Fruit fly (Drosophila melanogaster) whole organism, embryonic: ENCODE measurements around the gene snky.
A peak's percentile ranks its signal among the peaks of the same experiment; 100 is the strongest.

Experiments used
- Bgb ChIP-seq: fragments of 200-800 bp; sonication (Bioruptor generic); IDR thresholded peaks from 2 replicates; pipeline ENCODE4 v1.3.6; 2022; ENCODE audit warnings: missing biosample characterization, missing genetic modification characterization; ENCODE audit not compliant: partially characterized antibody
- Blimp-1 ChIP-seq: fragments of 200-800 bp; sonication (Bioruptor generic); optimal IDR thresholded peaks from 3 replicates; lab custom pipeline; 2018; ENCODE audit warnings: missing biosample characterization, missing genetic modification characterization, mild to moderate bottlenecking, moderate library complexity, missing genetic modification reagents
- CG1024 ChIP-seq: fragments of 200-800 bp; sonication (Bioruptor generic); IDR thresholded peaks from 2 replicates; pipeline ENCODE4 v1.3.6; 2022; ENCODE audit warnings: missing biosample characterization, missing genetic modification characterization
- CG10979 ChIP-seq: fragments of 200-800 bp; sonication (Bioruptor generic); optimal IDR thresholded peaks from 2 replicates; lab custom pipeline; 2018; ENCODE audit warnings: missing biosample characterization, mild to moderate bottlenecking, missing genetic modification characterization, moderate library complexity
- CG11456 ChIP-seq: fragments of 200-800 bp; sonication (Bioruptor generic); IDR thresholded peaks from 3 replicates; pipeline ENCODE4 v1.3.6; 2022; ENCODE audit warnings: missing biosample characterization, missing genetic modification characterization
- CG11723 ChIP-seq: fragments of 200-800 bp; sonication (Bioruptor generic); optimal IDR thresholded peaks from 2 replicates; lab custom pipeline; 2017; ENCODE audit warnings: missing biosample characterization, mild to moderate bottlenecking, missing genetic modification characterization
- CG15011 ChIP-seq: fragments of 200-800 bp; sonication (Bioruptor generic); optimal IDR thresholded peaks from 3 replicates; lab custom pipeline; 2018; ENCODE audit warnings: missing biosample characterization, mild to moderate bottlenecking, missing genetic modification characterization
- CG16813 ChIP-seq: fragments of 200-800 bp; sonication (Bioruptor generic); IDR thresholded peaks from 3 replicates; pipeline ENCODE4 v1.3.6; 2022; ENCODE audit warnings: missing biosample characterization, missing genetic modification characterization; ENCODE audit not compliant: partially characterized antibody
- CG17361 ChIP-seq: fragments of 200-800 bp; sonication (Bioruptor generic); IDR thresholded peaks from 3 replicates; pipeline ENCODE4 v1.3.6; 2022; ENCODE audit warnings: missing biosample characterization, missing genetic modification characterization
- CG17829 ChIP-seq: fragments of 200-800 bp; optimal IDR thresholded peaks from 2 replicates; lab custom pipeline; 2019; ENCODE audit warnings: missing biosample characterization, mild to moderate bottlenecking, missing genetic modification characterization, moderate library complexity
- CG18599 ChIP-seq: fragments of 200-800 bp; sonication (Bioruptor generic); optimal IDR thresholded peaks from 3 replicates; lab custom pipeline; 2017; ENCODE audit warnings: missing biosample characterization, missing genetic modification characterization, mild to moderate bottlenecking, moderate library complexity, missing genetic modification reagents
- CG2129 ChIP-seq: fragments of 200-800 bp; sonication (Bioruptor generic); IDR thresholded peaks from 2 replicates; pipeline ENCODE4 v1.3.6; 2022; ENCODE audit warnings: missing biosample characterization, missing genetic modification characterization; ENCODE audit not compliant: partially characterized antibody
- CG2202 ChIP-seq: fragments of 200-800 bp; sonication (Bioruptor generic); optimal IDR thresholded peaks from 2 replicates; lab custom pipeline; 2018; ENCODE audit warnings: missing biosample characterization, mild to moderate bottlenecking, missing genetic modification characterization
- CG3407 ChIP-seq: fragments of 200-800 bp; sonication (Bioruptor generic); optimal IDR thresholded peaks from 2 replicates; lab custom pipeline; 2018; ENCODE audit warnings: missing biosample characterization, mild to moderate bottlenecking, missing genetic modification characterization
- CG4404 ChIP-seq: fragments of 200-800 bp; sonication (Bioruptor generic); IDR thresholded peaks from 2 replicates; pipeline ENCODE4 v1.3.6; 2022; ENCODE audit warnings: missing biosample characterization, missing genetic modification characterization
- CG5245 ChIP-seq: fragments of 200-800 bp; sonication (Bioruptor generic); optimal IDR thresholded peaks from 3 replicates; lab custom pipeline; 2016; ENCODE audit warnings: missing biosample characterization, missing genetic modification characterization
- CG6765 ChIP-seq: fragments of 200-800 bp; sonication (Bioruptor generic); optimal IDR thresholded peaks from 3 replicates; lab custom pipeline; 2017; ENCODE audit warnings: missing biosample characterization, mild to moderate bottlenecking, missing genetic modification characterization
- CG6791 ChIP-seq: fragments of 200-800 bp; sonication (Bioruptor generic); IDR thresholded peaks from 3 replicates; pipeline ENCODE4 v1.3.6; 2022; ENCODE audit warnings: missing biosample characterization, missing genetic modification characterization; ENCODE audit not compliant: partially characterized antibody
- CG7745 ChIP-seq: fragments of 200-800 bp; sonication (Bioruptor generic); optimal IDR thresholded peaks from 2 replicates; lab custom pipeline; 2018; ENCODE audit warnings: missing biosample characterization, mild to moderate bottlenecking, missing genetic modification characterization, moderate library complexity
- CG7839 ChIP-seq: fragments of 200-800 bp; sonication (Bioruptor generic); optimal IDR thresholded peaks from 3 replicates; lab custom pipeline; 2018; ENCODE audit warnings: missing biosample characterization, mild to moderate bottlenecking, missing genetic modification characterization, moderate library complexity
- CG9609 ChIP-seq: fragments of 200-800 bp; sonication (Bioruptor generic); optimal IDR thresholded peaks from 3 replicates; lab custom pipeline; 2016; ENCODE audit warnings: missing biosample characterization, missing genetic modification characterization
- CHES-1-like ChIP-seq: fragments of 200-800 bp; sonication (Bioruptor generic); optimal IDR thresholded peaks from 2 replicates; lab custom pipeline; 2016; ENCODE audit warnings: missing biosample characterization, missing genetic modification characterization
- CkIIα-i1 ChIP-seq: fragments of 200-800 bp; sonication (Bioruptor generic); IDR thresholded peaks from 2 replicates; pipeline ENCODE4 v1.3.6; 2022; ENCODE audit warnings: missing biosample characterization, missing genetic modification characterization
- D19A ChIP-seq: fragments of 200-800 bp; optimal IDR thresholded peaks from 3 replicates; lab custom pipeline; 2019; ENCODE audit warnings: missing biosample characterization, mild to moderate bottlenecking, missing genetic modification characterization, moderate library complexity
- Dip2 ChIP-seq: fragments of 200-800 bp; sonication (Bioruptor generic); IDR thresholded peaks from 2 replicates; pipeline ENCODE4 v1.3.6; 2022; ENCODE audit warnings: missing biosample characterization, missing genetic modification characterization
- Fer1 ChIP-seq: fragments of 200-800 bp; sonication (Bioruptor generic); optimal IDR thresholded peaks from 2 replicates; lab custom pipeline; 2017; ENCODE audit warnings: missing biosample characterization, mild to moderate bottlenecking, missing genetic modification characterization
- Lim3 ChIP-seq: fragments of 200-800 bp; sonication (Bioruptor generic); IDR thresholded peaks from 2 replicates; pipeline ENCODE4 v1.3.6; 2022; ENCODE audit warnings: missing biosample characterization, missing genetic modification characterization
- Nf-YC ChIP-seq: fragments of 200-800 bp; optimal IDR thresholded peaks from 3 replicates; lab custom pipeline; 2019; ENCODE audit warnings: missing biosample characterization, mild to moderate bottlenecking, missing genetic modification characterization, moderate library complexity
- Oli ChIP-seq: fragments of 200-800 bp; sonication (Bioruptor generic); optimal IDR thresholded peaks from 2 replicates; lab custom pipeline; 2018; ENCODE audit warnings: missing biosample characterization, mild to moderate bottlenecking, missing genetic modification characterization, moderate library complexity
- Rx ChIP-seq: fragments of 200-800 bp; sonication (Bioruptor generic); IDR thresholded peaks from 2 replicates; pipeline ENCODE4 v1.3.6; 2022; ENCODE audit warnings: missing biosample characterization, missing genetic modification characterization
- Scr ChIP-seq: fragments of 200-800 bp; sonication (Bioruptor generic); IDR thresholded peaks from 2 replicates; pipeline ENCODE4 v1.3.6; 2022; ENCODE audit warnings: missing biosample characterization, missing genetic modification characterization; ENCODE audit not compliant: partially characterized antibody
- ab ChIP-seq: fragments of 200-800 bp; sonication (Bioruptor generic); optimal IDR thresholded peaks from 2 replicates; lab custom pipeline; 2016; ENCODE audit warnings: missing biosample characterization, missing genetic modification characterization
- abd-A ChIP-seq: fragments of 200-800 bp; sonication (Bioruptor generic); optimal IDR thresholded peaks from 3 replicates; lab custom pipeline; 2019; ENCODE audit warnings: missing biosample characterization, mild to moderate bottlenecking, missing genetic modification characterization, moderate library complexity
- cas ChIP-seq: fragments of 200-800 bp; sonication (Bioruptor generic); IDR thresholded peaks from 2 replicates; pipeline ENCODE4 v1.3.6; 2022; ENCODE audit warnings: missing biosample characterization, missing genetic modification characterization
- croc ChIP-seq: fragments of 200-800 bp; sonication (Bioruptor generic); conservative IDR thresholded peaks from 3 replicates; pipeline ENCODE4 v1.3.6; 2022; ENCODE audit warnings: missing biosample characterization, missing genetic modification characterization
- danr ChIP-seq: fragments of 200-800 bp; sonication (Bioruptor generic); IDR thresholded peaks from 2 replicates; pipeline ENCODE4 v1.3.6; 2022; ENCODE audit warnings: missing biosample characterization, missing genetic modification characterization
- dmrt11E ChIP-seq: fragments of 200-800 bp; sonication (Bioruptor generic); optimal IDR thresholded peaks from 3 replicates; lab custom pipeline; 2018; ENCODE audit warnings: missing biosample characterization, mild to moderate bottlenecking, missing genetic modification characterization, moderate library complexity
- fru ChIP-seq: fragments of >200 bp; optimal IDR thresholded peaks from 2 replicates; lab custom pipeline; 2017
- fu2 ChIP-seq: fragments of 200-800 bp; sonication (Bioruptor generic); optimal IDR thresholded peaks from 2 replicates; lab custom pipeline; 2016; ENCODE audit warnings: missing biosample characterization, missing genetic modification characterization
- gce ChIP-seq: fragments of 200-800 bp; sonication (Bioruptor generic); IDR thresholded peaks from 3 replicates; pipeline ENCODE4 v1.3.6; 2022; ENCODE audit warnings: missing biosample characterization, missing genetic modification characterization
- grn ChIP-seq: fragments of 200-800 bp; sonication (Bioruptor generic); optimal IDR thresholded peaks from 3 replicates; lab custom pipeline; 2017; ENCODE audit warnings: missing biosample characterization, missing genetic modification characterization
- ind ChIP-seq: fragments of 200-800 bp; sonication (Bioruptor generic); optimal IDR thresholded peaks from 3 replicates; lab custom pipeline; 2016; ENCODE audit warnings: missing biosample characterization, missing genetic modification characterization
- jing ChIP-seq: fragments of 200-800 bp; sonication (Bioruptor generic); optimal IDR thresholded peaks from 2 replicates; lab custom pipeline; 2018; ENCODE audit warnings: missing biosample characterization, mild to moderate bottlenecking, missing genetic modification characterization
- knrl ChIP-seq: fragments of 200-800 bp; sonication (Bioruptor generic); IDR thresholded peaks from 3 replicates; pipeline ENCODE4 v1.3.6; 2022; ENCODE audit warnings: missing biosample characterization, missing genetic modification characterization; ENCODE audit not compliant: partially characterized antibody
- psq ChIP-seq: fragments of 200-800 bp; sonication (Bioruptor generic); optimal IDR thresholded peaks from 2 replicates; lab custom pipeline; 2017; ENCODE audit warnings: missing biosample characterization, missing genetic modification characterization
- schlank ChIP-seq: fragments of 200-800 bp; sonication (Bioruptor generic); optimal IDR thresholded peaks from 2 replicates; lab custom pipeline; 2018; ENCODE audit warnings: missing biosample characterization, mild to moderate bottlenecking, missing genetic modification characterization
- scrt ChIP-seq: fragments of 200-800 bp; sonication (Bioruptor generic); optimal IDR thresholded peaks from 2 replicates; lab custom pipeline; 2018; ENCODE audit warnings: missing biosample characterization, mild to moderate bottlenecking, missing genetic modification characterization, moderate library complexity
- shn ChIP-seq: fragments of 200-800 bp; sonication (Bioruptor generic); optimal IDR thresholded peaks from 3 replicates; lab custom pipeline; 2016; ENCODE audit warnings: missing biosample characterization, missing genetic modification characterization
- sim ChIP-seq: fragments of 200-800 bp; sonication (Bioruptor generic); IDR thresholded peaks from 2 replicates; pipeline ENCODE4 v1.3.6; 2022; ENCODE audit warnings: missing biosample characterization, missing genetic modification characterization
- sqz ChIP-seq: fragments of 200-800 bp; sonication (Bioruptor generic); optimal IDR thresholded peaks from 3 replicates; lab custom pipeline; 2018; ENCODE audit warnings: missing biosample characterization, mild to moderate bottlenecking, missing genetic modification characterization
- zfh2 ChIP-seq: fragments of 200-800 bp; sonication (Bioruptor generic); optimal IDR thresholded peaks from 2 replicates; lab custom pipeline; 2016; ENCODE audit warnings: missing biosample characterization, missing genetic modification characterization

The snky gene

DNA sequence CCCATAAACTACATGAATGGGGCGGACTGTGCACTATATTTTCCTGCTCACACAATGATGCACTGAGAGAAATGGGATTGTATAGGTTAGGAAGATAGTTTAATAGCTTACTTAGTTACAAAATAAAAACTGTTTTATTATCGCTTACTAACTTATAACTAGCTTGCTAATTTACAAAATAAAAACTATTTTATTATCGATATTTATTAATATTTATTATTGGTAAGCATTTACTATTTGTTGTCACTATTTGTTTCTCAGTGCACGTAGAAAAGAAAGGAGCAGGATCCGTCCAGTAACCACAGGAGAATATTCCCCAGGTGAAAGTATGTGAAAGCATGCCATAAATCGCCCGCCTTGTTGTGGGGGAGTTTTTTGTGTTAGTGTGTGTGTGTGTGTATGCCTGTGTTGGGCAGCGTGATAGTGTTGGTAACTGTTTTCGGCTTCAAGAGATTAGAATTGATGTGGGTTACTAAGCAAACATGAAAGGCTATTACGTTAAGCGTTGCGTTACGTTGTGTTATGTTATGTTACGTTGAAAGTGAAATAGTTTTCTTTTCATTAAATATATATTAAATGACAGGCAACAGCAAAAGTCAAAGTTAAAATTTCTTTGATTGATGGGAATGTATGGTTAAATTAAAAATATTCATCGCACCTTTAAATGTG lies 49.2 kb downstream of the snky start:
- TF ChIP-seq abd-A (tag; lab: Kevin White, UChicago) (no peak), CG2129 (no peak), ind (GFP tag; lab: Kevin White, UChicago) (no peak), danr (GFP tag; lab: Robert Waterston, UW) (0 out of 2 replicates have a peak, but pooled peaks have one; percentile 6), CG11456 (GFP tag; lab: Robert Waterston, UW) (no peak), CG18599 (GFP tag; lab: Kevin White, UChicago) (peak; percentile 12), Rx (GFP tag; lab: Robert Waterston, UW) (no peak), Scr (GFP tag; lab: Robert Waterston, UW) (no peak), knrl (no peak), shn (GFP tag; lab: Kevin White, UChicago) (no peak), CG7745 (no peak), Oli (tag; lab: Kevin White, UChicago) (no peak), CG7839 (tag; lab: Kevin White, UChicago) (peak; percentile 4), jing (no peak), ab (GFP tag; lab: Kevin White, UChicago) (no peak), CG3407 (GFP tag; lab: Kevin White, UChicago) (no peak), scrt (GFP tag; lab: Kevin White, UChicago) (no peak), CG4404 (GFP tag; lab: Robert Waterston, UW) (no peak), fu2 (no peak), CG17361 (no peak), CHES-1-like (GFP tag; lab: Kevin White, UChicago) (no peak), schlank (tag; lab: Kevin White, UChicago) (no peak), Lim3 (GFP tag; lab: Robert Waterston, UW) (no peak), Bgb (GFP tag; lab: Robert Waterston, UW) (no peak), grn (GFP tag; lab: Kevin White, UChicago) (no peak), Dip2 (no peak), psq (no peak), CG2202 (tag; lab: Kevin White, UChicago) (no peak), CG6765 (GFP tag; lab: Kevin White, UChicago) (no peak), CG9609 (GFP tag; lab: Kevin White, UChicago) (no peak), CkIIα-i1 (GFP tag; lab: Robert Waterston, UW) (no peak), sim (GFP tag; lab: Robert Waterston, UW) (no peak), dmrt11E (tag; lab: Kevin White, UChicago) (peak; percentile 43), CG10979 (peak; percentile 10), D19A (no peak), CG17829 (tag; lab: Kevin White, UChicago) (peak; percentile 25), Blimp-1 (peak; percentile 6), CG15011 (GFP tag; lab: Kevin White, UChicago) (no peak), CG5245 (GFP tag; lab: Kevin White, UChicago) (no peak), CG11723 (GFP tag; lab: Kevin White, UChicago) (no peak), zfh2 (GFP tag; lab: Kevin White, UChicago) (no peak), CG1024 (GFP tag; lab: Robert Waterston, UW) (no peak), croc (GFP tag; lab: Robert Waterston, UW) (no peak), gce (GFP tag; lab: Robert Waterston, UW) (no peak), CG6791 (GFP tag; lab: Robert Waterston, UW) (no peak), cas (GFP tag; lab: Robert Waterston, UW) (no peak), CG16813 (no peak), Nf-YC (tag; lab: Kevin White, UChicago) (no peak), fru (lab: Kevin White, UChicago) (no peak), Fer1 (GFP tag; lab: Kevin White, UChicago) (no peak), sqz (GFP tag; lab: Kevin White, UChicago) (no peak)
